Worm (Caenorhabditis elegans) whole organism, late embryonic: ENCODE measurements around the gene cls-1.

Source experiments
- C08G9.2 ChIP-seq: sonication (generic microtip); optimal IDR thresholded peaks from 2 replicates; lab custom pipeline; 2016; ENCODE audit warnings: mild to moderate bottlenecking, missing genetic modification characterization, moderate library complexity, missing compliant biosample characterization
- C38D4.7 ChIP-seq: fragments of 200-800 bp; sonication (Bioruptor generic); optimal IDR thresholded peaks from 2 replicates; lab custom pipeline; 2018; ENCODE audit warnings: mild to moderate bottlenecking, missing genetic modification characterization, moderate library complexity, missing compliant biosample characterization
- F13H6.1 ChIP-seq: sonication (generic microtip); optimal IDR thresholded peaks from 2 replicates; lab custom pipeline; 2016; ENCODE audit warnings: missing genetic modification characterization, missing compliant biosample characterization
- K02D7.2 ChIP-seq: sonication (generic microtip); optimal IDR thresholded peaks from 2 replicates; lab custom pipeline; 2017; ENCODE audit warnings: mild to moderate bottlenecking, missing genetic modification characterization, missing compliant biosample characterization
- K09A11.1 ChIP-seq: sonication (generic microtip); optimal IDR thresholded peaks from 2 replicates; lab custom pipeline; 2017; ENCODE audit warnings: antibody characterized with exemption, mild to moderate bottlenecking, missing genetic modification characterization, missing compliant biosample characterization; ENCODE audit not compliant: insufficient read depth
- Y22D7AL.16 ChIP-seq: sonication (generic microtip); optimal IDR thresholded peaks from 2 replicates; lab custom pipeline; 2016; ENCODE audit warnings: missing genetic modification characterization, missing compliant biosample characterization
- ceh-18 ChIP-seq: sonication (generic microtip); optimal IDR thresholded peaks from 2 replicates; lab custom pipeline; 2016; ENCODE audit warnings: missing genetic modification characterization, missing compliant biosample characterization
- ceh-2 ChIP-seq: sonication (generic microtip); optimal IDR thresholded peaks from 2 replicates; lab custom pipeline; 2016; ENCODE audit warnings: missing genotype, missing genetic modification characterization, missing compliant biosample characterization
- ceh-22 ChIP-seq: sonication (generic microtip); optimal IDR thresholded peaks from 2 replicates; lab custom pipeline; 2017; ENCODE audit warnings: missing biosample characterization, missing genetic modification characterization
- ceh-24 ChIP-seq: sonication (generic microtip); optimal IDR thresholded peaks from 2 replicates; lab custom pipeline; 2016; ENCODE audit warnings: mild to moderate bottlenecking, missing genetic modification characterization, missing compliant biosample characterization
- ceh-34 ChIP-seq: sonication (generic microtip); optimal IDR thresholded peaks from 2 replicates; lab custom pipeline; 2016; ENCODE audit warnings: mild to moderate bottlenecking, missing genetic modification characterization, missing compliant biosample characterization
- ceh-9 ChIP-seq: sonication (generic microtip); optimal IDR thresholded peaks from 2 replicates; lab custom pipeline; 2016; ENCODE audit warnings: mild to moderate bottlenecking, missing genetic modification characterization, inconsistent platforms, missing compliant biosample characterization
- dve-1 ChIP-seq: sonication (generic microtip); optimal IDR thresholded peaks from 2 replicates; lab custom pipeline; 2017; ENCODE audit warnings: antibody characterized with exemption, mild to moderate bottlenecking, missing genetic modification characterization, missing compliant biosample characterization
- eyg-1 ChIP-seq: sonication (generic microtip); optimal IDR thresholded peaks from 2 replicates; lab custom pipeline; 2016; ENCODE audit warnings: missing genotype, missing genetic modification characterization, missing compliant biosample characterization
- fkh-6 ChIP-seq: sonication (generic microtip); optimal IDR thresholded peaks from 2 replicates; lab custom pipeline; 2016; ENCODE audit warnings: missing genetic modification characterization, missing compliant biosample characterization
- gmeb-2 ChIP-seq: sonication (generic microtip); optimal IDR thresholded peaks from 2 replicates; lab custom pipeline; 2016; ENCODE audit warnings: missing genetic modification characterization, inconsistent platforms, missing compliant biosample characterization
- hlh-15 ChIP-seq: sonication (generic microtip); optimal IDR thresholded peaks from 2 replicates; lab custom pipeline; 2016; ENCODE audit warnings: missing genetic modification characterization, missing compliant biosample characterization
- lim-6 ChIP-seq: sonication (generic microtip); optimal IDR thresholded peaks from 2 replicates; lab custom pipeline; 2016; ENCODE audit warnings: missing genetic modification characterization, missing compliant biosample characterization
- lin-11 ChIP-seq: fragments of 200-800 bp; sonication (Bioruptor generic); optimal IDR thresholded peaks from 2 replicates; lab custom pipeline; 2018; ENCODE audit warnings: mild to moderate bottlenecking, missing genetic modification characterization, missing compliant biosample characterization
- nhr-11 ChIP-seq: fragments of 150-350 bp; optimal IDR thresholded peaks from 2 replicates; lab custom pipeline; 2014; ENCODE audit warnings: missing biosample characterization, missing genetic modification characterization
- nhr-232 ChIP-seq: sonication (generic microtip); optimal IDR thresholded peaks from 2 replicates; lab custom pipeline; 2016; ENCODE audit warnings: missing genetic modification characterization, missing compliant biosample characterization
- pag-3 ChIP-seq: sonication (generic microtip); optimal IDR thresholded peaks from 2 replicates; lab custom pipeline; 2016; ENCODE audit warnings: missing compliant biosample characterization, missing genetic modification characterization, borderline replicate concordance
- pha-4 ChIP-seq: fragments of 150-350 bp; optimal IDR thresholded peaks from 2 replicates; lab custom pipeline; 2018; ENCODE audit warnings: missing biosample characterization, missing genetic modification reagents, missing genetic modification characterization
- pqm-1 ChIP-seq: sonication (generic microtip); optimal IDR thresholded peaks from 2 replicates; lab custom pipeline; 2016; ENCODE audit warnings: missing genetic modification characterization, missing compliant biosample characterization
- rnt-1 ChIP-seq: sonication (generic microtip); optimal IDR thresholded peaks from 2 replicates; lab custom pipeline; 2016; ENCODE audit warnings: missing genetic modification characterization, missing compliant biosample characterization
- sox-4 ChIP-seq: sonication (generic microtip); optimal IDR thresholded peaks from 2 replicates; lab custom pipeline; 2017; ENCODE audit warnings: mild to moderate bottlenecking, missing genetic modification characterization, inconsistent platforms, missing compliant biosample characterization
- tbx-2 ChIP-seq: sonication (generic microtip); optimal IDR thresholded peaks from 2 replicates; lab custom pipeline; 2016; ENCODE audit warnings: missing genetic modification characterization, missing compliant biosample characterization
- unc-3 ChIP-seq, 2 experiments: fragments of 200-800 bp in 1 of 2; sonication (Bioruptor generic) in 1 of 2; sonication (generic microtip) in 1 of 2; conservative IDR thresholded peaks in 1 of 2; optimal IDR thresholded peaks in 1 of 2; 2 replicates each; pipeline versions ENCODE4 v1.3.6 to Lab custom; 2016 to 2022; ENCODE audit warnings: missing compliant biosample characterization in 2 of 2, missing genetic modification characterization in 2 of 2, missing genetic modification reagents in 1 of 2
- unc-42 ChIP-seq: sonication (generic microtip); optimal IDR thresholded peaks from 2 replicates; lab custom pipeline; 2016; ENCODE audit warnings: missing genotype, missing genetic modification characterization, missing compliant biosample characterization
- unc-55 ChIP-seq: sonication (generic microtip); optimal IDR thresholded peaks from 2 replicates; lab custom pipeline; 2017; ENCODE audit warnings: missing biosample characterization, missing genetic modification reagents, missing genetic modification characterization

The cls-1 gene

DNA sequence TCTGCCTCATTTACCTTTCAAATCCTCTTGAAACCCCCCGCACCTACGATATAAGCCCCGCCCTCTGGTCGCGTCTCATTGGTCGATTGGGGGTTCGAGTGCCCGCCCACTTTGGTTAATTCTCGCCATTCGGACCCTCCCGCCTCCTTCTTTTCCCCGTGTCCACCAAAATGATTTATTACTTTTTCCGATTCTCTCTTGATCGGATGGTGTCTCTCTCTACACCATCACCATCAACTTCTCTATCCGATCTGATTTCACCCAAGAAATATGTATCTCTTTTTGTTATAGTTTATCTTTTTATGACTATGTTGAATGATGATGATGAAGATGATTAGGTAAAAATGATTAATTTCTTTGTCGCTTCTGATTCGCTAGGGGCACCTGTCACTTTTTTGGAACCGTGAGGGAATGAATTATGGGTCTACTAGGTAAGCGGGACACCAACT, 46.7 kb downstream of the cls-1 start (continued):
- TF ChIP-seq nhr-11 (no peak), fkh-6 (no peak)

DNA sequence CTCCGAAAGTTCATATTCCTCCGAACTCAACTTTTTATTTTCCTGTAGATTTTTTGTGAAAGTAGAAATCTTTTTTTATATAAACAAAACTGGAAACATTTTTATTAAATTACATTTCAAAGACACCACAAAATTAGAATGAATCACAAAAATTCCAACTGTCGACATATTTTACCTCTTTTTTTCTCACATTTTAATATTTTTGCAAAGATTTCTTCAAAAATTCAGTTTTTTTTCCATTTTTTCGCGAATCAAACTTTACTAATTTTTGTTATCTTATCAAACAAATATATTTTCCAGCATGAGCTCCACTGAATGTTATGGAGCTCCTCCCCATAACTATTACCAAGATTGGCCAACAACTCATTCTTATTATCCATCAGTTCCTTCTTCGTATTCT, 47.4 kb downstream of the cls-1 start, which contains the start of gene ceh-13:
Gene ceh-13 (plus strand): TSS at position 301 of the 400 bp plus-strand sequence.
- TF ChIP-seq lin-11 (tag; lab: Kevin White, UChicago) (no peak), pag-3 (tag; lab: Kevin White, UChicago) (no peak), K09A11.1 (tag; lab: Kevin White, UChicago) (no peak), ceh-34 (tag; lab: Kevin White, UChicago) (no peak), nhr-11 (no peak), hlh-15 (no peak), C38D4.7 (GFP tag; lab: Kevin White, UChicago) (no peak), ceh-2 (tag; lab: Kevin White, UChicago) (no peak), pha-4 (tag; lab: Kevin White, UChicago) (no peak), ceh-9 (tag; lab: Kevin White, UChicago) (no peak), ceh-24 (tag; lab: Kevin White, UChicago) (no peak), tbx-2 (tag; lab: Kevin White, UChicago) (no peak), sox-4 (tag; lab: Kevin White, UChicago) (no peak)

DNA sequence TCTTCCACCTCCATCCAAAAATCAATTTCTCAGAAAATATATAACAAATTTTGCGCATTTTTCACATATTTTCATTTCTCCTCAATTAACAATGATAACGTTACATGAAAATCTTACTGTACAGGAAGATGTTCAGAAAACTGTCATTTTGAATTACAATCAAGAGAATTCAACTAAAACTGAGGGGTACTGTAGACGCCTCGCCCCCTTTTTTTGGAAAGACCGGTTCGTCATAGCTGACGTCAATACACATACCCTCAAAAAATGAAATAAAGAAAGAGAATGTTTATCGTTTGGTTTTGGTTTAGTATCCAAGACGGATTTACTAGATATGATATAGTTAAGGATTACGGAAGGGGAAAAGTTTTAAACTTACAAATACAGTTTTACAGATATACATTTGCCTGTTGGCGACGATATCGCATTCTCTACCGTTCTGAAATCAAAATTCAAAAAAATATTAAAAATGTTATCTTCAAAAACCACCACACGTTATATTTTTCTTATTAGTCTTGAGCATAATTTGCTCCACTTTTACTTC, 50.0 kb downstream of the cls-1 start:
- no peak for TF ChIP-seq ceh-9 (tag; lab: Kevin White, UChicago)
- TF ChIP-seq eyg-1 (tag; lab: Kevin White, UChicago) = no peak
- no peak for TF ChIP-seq F13H6.1 (tag; lab: Kevin White, UChicago)
- no peak for TF ChIP-seq lim-6 (tag; lab: Kevin White, UChicago)
- no peak for TF ChIP-seq unc-42 (tag; lab: Kevin White, UChicago)
- no peak for TF ChIP-seq tbx-2 (tag; lab: Kevin White, UChicago)
- TF ChIP-seq gmeb-2 (tag; lab: Kevin White, UChicago) = no peak
- TF ChIP-seq ceh-2 (tag; lab: Kevin White, UChicago) = no peak
- no peak for TF ChIP-seq ceh-22 (tag; lab: Kevin White, UChicago)

DNA sequence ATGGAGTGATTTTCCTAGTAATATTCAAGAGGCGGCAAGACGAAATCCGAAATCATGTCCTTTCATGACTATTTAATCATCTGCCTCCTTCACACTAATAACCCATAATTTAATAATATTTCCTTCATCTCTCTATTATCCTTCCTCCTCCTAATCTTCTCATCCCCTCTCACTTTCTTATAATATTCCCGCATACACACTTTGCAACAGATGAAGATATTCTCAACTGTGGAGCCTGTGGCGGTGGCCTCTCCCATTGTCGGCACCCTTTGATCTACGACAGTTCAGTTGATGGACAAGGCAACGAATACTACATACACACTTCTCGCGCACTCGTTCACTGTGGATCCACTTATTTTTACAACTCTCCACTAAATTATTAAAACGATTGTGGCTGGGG, 50.7 kb downstream of the cls-1 start:
- TF ChIP-seq unc-42 (tag; lab: Kevin White, UChicago) (peak; percentile 77), unc-55 (peak; percentile 78), pqm-1 (tag; lab: Kevin White, UChicago) (no peak), ceh-18 (no peak), lin-11 (tag; lab: Kevin White, UChicago) (no peak), nhr-232 (tag; lab: Kevin White, UChicago) (no peak), F13H6.1 (tag; lab: Kevin White, UChicago) (no peak), dve-1 (tag; lab: Kevin White, UChicago) (no peak)

DNA sequence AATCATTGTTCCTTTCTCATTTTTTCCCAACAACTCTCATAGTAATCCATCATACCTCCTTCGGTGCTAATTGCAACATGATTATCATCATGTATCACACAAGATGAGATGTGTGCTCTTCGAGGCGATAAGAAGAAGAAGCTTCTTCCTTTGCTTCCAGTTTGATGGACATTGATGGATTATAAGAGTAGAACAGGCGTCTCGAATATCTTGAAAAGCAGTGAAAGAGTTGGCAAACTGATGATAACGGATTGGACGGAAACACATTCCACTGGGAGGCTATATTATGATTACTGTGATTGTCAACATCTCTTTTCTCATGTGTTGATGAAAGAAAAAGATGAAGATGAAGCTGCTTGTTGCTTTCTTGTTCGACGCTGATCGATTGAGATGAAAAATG, 51.9 kb downstream of the cls-1 start:
- TF ChIP-seq C08G9.2 (tag; lab: Kevin White, UChicago) (no peak), unc-3 (GFP tag; conservative IDR thresholded peaks at IDR 0.05; lab: Robert Waterston, UW) (no peak), unc-3 (tag; optimal IDR thresholded peaks at IDR 0.05; lab: Kevin White, UChicago) (no peak), unc-55 (peak; percentile 99), ceh-18 (peak; percentile 73), tbx-2 (tag; lab: Kevin White, UChicago) (peak; percentile 26), Y22D7AL.16 (tag; lab: Kevin White, UChicago) (no peak), rnt-1 (tag; lab: Kevin White, UChicago) (peak; percentile 55)

DNA sequence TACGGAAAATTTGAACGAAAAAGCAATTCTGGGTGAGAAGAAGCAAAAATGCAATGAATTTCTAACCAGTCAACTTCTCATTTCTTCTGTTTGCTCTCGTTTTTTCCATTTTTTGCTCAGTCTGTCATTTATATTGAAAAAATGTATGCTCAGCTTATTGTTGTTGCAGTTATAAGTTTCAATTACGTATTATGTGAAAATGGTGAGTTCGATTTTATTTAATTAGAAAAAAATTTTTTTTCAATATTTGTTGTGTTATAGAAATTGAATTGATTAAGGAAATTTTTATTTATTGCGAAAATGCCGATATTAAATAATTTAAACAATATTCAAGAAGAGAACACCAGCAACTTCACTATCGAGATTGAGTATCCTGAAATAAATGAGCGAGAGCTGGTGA, 53.9 kb downstream of the cls-1 start, which contains the start of gene lgc-12:
Gene lgc-12 (plus strand): TSS at position 301 of the 400 bp plus-strand sequence.
- no peak for TF ChIP-seq K02D7.2 (tag; lab: Kevin White, UChicago)
- TF ChIP-seq, all 69 proteins: peak for 0
